Worm (Caenorhabditis elegans): ENCODE data around the gene mul-1.
A peak's percentile ranks its signal among the peaks of the same experiment; 100 is the strongest.

The mul-1 gene

DNA sequence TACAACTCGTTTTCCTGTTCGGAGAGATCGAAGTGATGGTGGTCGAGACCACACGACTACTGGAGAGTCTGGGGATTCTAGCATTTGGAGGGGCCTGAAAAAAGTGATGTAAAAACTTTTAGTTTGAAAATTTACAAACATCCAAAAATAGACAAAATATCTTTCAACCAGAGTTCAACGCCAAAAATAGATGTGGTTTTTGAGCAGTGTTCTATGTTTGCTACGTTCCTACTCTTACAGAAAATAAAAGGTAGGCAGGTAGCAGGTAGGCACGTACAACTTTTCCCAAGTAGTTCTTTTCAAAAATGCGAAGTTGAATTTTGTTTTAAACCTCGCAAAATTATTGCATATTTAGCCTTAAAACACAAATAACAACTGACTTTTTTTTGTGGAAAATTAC lies 10.6 kb downstream of the mul-1 start, which contains the start of gene F49F1.14:
Gene F49F1.14 (minus strand): TSS at position 101 of the 400 bp plus-strand sequence.
- TF ChIP-seq skn-1 (tag; optimal IDR thresholded peaks at IDR 0.05) (no peak), aly-2 (tag; optimal IDR thresholded peaks at IDR 0.05) (no peak), ceh-16 (tag; optimal IDR thresholded peaks at IDR 0.05) (no peak), sea-2 (GFP tag; optimal IDR thresholded peaks at IDR 0.05) (no peak), nhr-237 (tag; optimal IDR thresholded peaks at IDR 0.05) (no peak), unc-39 (tag; optimal IDR thresholded peaks at IDR 0.05) (no peak), nhr-12 (tag; optimal IDR thresholded peaks at IDR 0.05) (no peak)

DNA sequence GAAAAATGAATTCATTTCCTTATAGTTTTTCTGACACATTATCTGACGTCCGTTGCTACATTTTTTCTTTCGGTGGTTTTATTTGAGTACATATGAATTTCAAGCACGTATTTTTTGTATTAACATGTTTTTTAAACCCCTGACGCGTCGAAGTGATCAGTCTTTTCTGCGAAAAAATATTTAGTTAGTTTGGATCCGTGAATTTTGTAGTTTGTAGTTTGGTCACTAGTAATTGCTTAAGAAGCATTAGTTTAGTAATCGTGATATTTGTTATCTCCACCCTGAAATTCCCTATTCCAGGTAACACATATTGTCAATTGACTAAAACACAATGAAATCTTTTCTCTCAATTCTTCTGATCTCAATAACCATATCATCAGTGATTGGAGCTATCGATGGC lies 14.2 kb downstream of the mul-1 start, which contains the start of gene C35B1.7:
Gene C35B1.7 (plus strand): TSS at position 301 of the 400 bp plus-strand sequence.
- no peak for TF ChIP-seq ceh-28 (tag; optimal IDR thresholded peaks at IDR 0.05)
- TF ChIP-seq lin-15B (tag; optimal IDR thresholded peaks at IDR 0.05): no peak
- no peak for TF ChIP-seq ztf-11 (tag; optimal IDR thresholded peaks at IDR 0.05)
- TF ChIP-seq nhr-11 (tag; optimal IDR thresholded peaks at IDR 0.05): no peak
- TF ChIP-seq nfya-1 (tag; optimal IDR thresholded peaks at IDR 0.05; ENCODE audit: insufficient read depth): no peak
- TF ChIP-seq egl-27 (tag; optimal IDR thresholded peaks at IDR 0.05): no peak

DNA sequence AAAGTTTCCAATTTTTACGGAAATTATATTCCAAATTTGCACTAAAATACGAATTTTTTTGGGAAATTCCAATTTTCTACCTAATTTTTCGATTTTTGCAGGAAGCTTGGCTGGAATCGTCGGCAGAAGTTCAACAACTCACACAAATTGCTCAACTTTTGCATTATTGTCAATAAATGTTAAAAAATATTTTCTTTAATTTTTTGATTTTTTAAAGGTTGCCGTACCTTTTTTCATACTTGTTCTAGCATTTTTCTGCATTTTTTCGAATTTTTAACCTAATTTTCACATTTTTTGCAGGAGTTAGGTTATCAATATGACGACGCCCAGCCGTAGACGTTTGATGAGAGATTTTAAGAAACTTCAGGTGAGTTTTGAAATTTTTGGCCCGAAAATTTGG lies 20.2 kb downstream of the mul-1 start, which contains the start of gene ubc-1:
Gene ubc-1 (plus strand): TSS at position 301 of the 400 bp plus-strand sequence.
- TF ChIP-seq ZK546.5 (tag; optimal IDR thresholded peaks at IDR 0.05): no peak
- TF ChIP-seq ceh-16 (tag; optimal IDR thresholded peaks at IDR 0.05): no peak
- no peak for TF ChIP-seq zag-1 (tag; optimal IDR thresholded peaks at IDR 0.05)
- TF ChIP-seq nhr-23 (tag; optimal IDR thresholded peaks at IDR 0.05): no peak
- TF ChIP-seq ztf-11 (tag; optimal IDR thresholded peaks at IDR 0.05): no peak

DNA sequence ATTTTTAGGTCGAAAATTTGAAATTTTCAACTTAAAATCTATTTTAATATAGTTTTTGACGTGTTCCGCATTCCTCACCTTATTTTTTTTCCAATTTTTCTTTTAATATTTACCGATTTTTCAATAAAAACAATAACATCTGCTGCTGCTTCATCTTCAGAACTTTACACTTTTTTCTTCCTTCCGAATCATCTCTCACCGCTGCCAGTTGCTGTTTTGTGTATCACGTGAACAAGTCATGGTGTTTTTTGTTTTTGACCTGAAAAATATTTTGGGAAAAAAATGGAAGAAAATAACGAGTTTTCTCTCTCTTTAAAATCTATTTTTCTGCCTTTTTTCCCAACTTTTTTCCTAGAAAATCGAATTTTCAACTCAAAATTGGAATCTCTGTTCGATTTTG lies 23.2 kb downstream of the mul-1 start:
- no peak for TF ChIP-seq tbx-2 (tag; optimal IDR thresholded peaks at IDR 0.05)
- peak; percentile 19 for TF ChIP-seq nfya-1 (tag; optimal IDR thresholded peaks at IDR 0.05; ENCODE audit: insufficient read depth)

DNA sequence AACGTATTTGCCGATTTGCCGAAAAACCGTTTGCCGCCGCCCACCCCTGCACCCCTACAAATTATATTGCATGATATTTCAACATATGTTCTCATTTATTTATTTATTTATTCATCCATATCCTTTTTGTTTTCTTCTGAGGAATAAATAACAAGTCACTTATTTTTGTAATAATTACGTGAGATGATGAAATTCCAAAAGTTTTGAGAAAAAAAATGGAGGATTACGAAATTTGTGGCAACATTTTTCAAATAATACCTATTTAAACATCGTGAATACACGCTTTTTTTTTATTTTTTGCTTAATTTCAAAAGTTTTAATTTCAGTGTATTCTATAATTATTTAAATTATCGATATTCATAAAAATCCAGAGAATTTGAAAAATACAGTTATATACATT lies 26.0 kb downstream of the mul-1 start:
- TF ChIP-seq ztf-11 (tag; optimal IDR thresholded peaks at IDR 0.05): no peak
- TF ChIP-seq elt-2 (tag; optimal IDR thresholded peaks at IDR 0.05): no peak
- TF ChIP-seq pha-4 (tag; optimal IDR thresholded peaks at IDR 0.05): no peak
- TF ChIP-seq ceh-9 (tag; optimal IDR thresholded peaks at IDR 0.05): no peak
- no peak for TF ChIP-seq egl-5 (tag; optimal IDR thresholded peaks at IDR 0.05)
- no peak for TF ChIP-seq elt-1 (tag; optimal IDR thresholded peaks at IDR 0.05)
- TF ChIP-seq nhr-11 (tag; optimal IDR thresholded peaks at IDR 0.05): no peak
- no peak for TF ChIP-seq ceh-82 (tag; optimal IDR thresholded peaks at IDR 0.05)
- TF ChIP-seq nhr-28 (tag; optimal IDR thresholded peaks at IDR 0.05): no peak
- no peak for TF ChIP-seq pqm-1 (tag; optimal IDR thresholded peaks at IDR 0.05)
- TF ChIP-seq hmg-11 (tag; optimal IDR thresholded peaks at IDR 0.05): no peak

DNA sequence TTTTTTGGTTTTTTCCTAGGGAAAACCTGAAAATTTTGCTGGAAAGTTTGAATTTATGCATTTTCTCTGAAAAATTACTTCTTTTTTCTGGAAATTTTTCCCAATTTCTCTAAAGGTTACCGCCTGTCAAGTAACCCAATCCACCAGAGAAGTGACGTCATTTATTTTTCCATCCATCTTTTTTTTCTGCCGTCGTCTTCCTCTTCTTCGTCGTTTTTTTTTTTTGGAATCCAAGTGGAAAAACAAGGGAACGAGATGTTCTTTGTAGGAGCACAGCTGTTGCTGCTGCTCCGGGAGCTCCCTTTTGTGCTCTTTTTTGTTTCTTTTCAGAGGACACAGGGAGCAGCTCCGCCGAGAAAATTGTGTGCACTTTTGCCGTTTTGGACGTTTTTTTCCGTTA lies 28.6 kb downstream of the mul-1 start:
- no peak for TF ChIP-seq ztf-11 (tag; optimal IDR thresholded peaks at IDR 0.05)
- TF ChIP-seq tbx-2 (tag; optimal IDR thresholded peaks at IDR 0.05): no peak
- peak; percentile 14 for TF ChIP-seq nfya-1 (tag; optimal IDR thresholded peaks at IDR 0.05; ENCODE audit: insufficient read depth)

DNA sequence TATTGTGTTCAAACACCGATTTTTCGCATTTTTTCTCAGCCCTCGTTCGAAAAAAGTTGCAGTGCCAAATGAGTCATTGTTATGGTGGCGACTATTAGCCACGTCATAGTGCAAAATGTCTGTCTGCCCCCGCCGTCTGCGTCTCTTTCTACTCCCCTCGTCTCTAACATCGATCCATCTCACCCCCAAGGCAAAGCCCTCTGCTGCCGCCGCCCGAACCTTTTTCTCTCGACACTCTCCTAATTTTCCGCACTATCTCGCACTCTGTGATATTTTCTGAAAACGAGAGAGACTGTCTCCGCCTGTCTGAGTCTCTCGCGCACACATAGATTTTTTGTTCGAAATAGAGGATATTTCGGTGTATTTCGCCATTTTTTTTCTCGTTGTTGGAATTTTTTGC lies 29.9 kb downstream of the mul-1 start:
- TF ChIP-seq nhr-25 (tag; optimal IDR thresholded peaks at IDR 0.05) (peak; percentile 70), lin-15B (tag; optimal IDR thresholded peaks at IDR 0.05) (peak; percentile 47), skn-1 (tag; optimal IDR thresholded peaks at IDR 0.05) (no peak), daf-12 (tag; optimal IDR thresholded peaks at IDR 0.05) (no peak), elt-3 (tag; optimal IDR thresholded peaks at IDR 0.05) (no peak), ztf-11 (tag; optimal IDR thresholded peaks at IDR 0.05) (no peak), ama-1 (optimal IDR thresholded peaks at IDR 0.05) (peak; percentile 1), R02D3.7 (tag; optimal IDR thresholded peaks at IDR 0.05) (peak; percentile 66), ceh-28 (tag; optimal IDR thresholded peaks at IDR 0.05) (peak; percentile 92), nhr-237 (tag; optimal IDR thresholded peaks at IDR 0.05) (no peak), aly-2 (tag; optimal IDR thresholded peaks at IDR 0.05) (no peak), nhr-77 (tag; optimal IDR thresholded peaks at IDR 0.05) (no peak), ZK546.5 (tag; optimal IDR thresholded peaks at IDR 0.05) (no peak), pha-4 (tag; optimal IDR thresholded peaks at IDR 0.05) (peak; percentile 76), eor-1 (tag; optimal IDR thresholded peaks at IDR 0.05) (no peak), lin-39 (tag; optimal IDR thresholded peaks at IDR 0.05) (peak; percentile 70), ceh-16 (tag; optimal IDR thresholded peaks at IDR 0.05) (no peak), mml-1 (tag; optimal IDR thresholded peaks at IDR 0.05) (no peak), nfya-1 (tag; optimal IDR thresholded peaks at IDR 0.05; ENCODE audit: insufficient read depth) (peak; percentile 84), nhr-67 (tag; optimal IDR thresholded peaks at IDR 0.05) (no peak), zag-1 (tag; optimal IDR thresholded peaks at IDR 0.05) (no peak), sea-2 (GFP tag; optimal IDR thresholded peaks at IDR 0.05) (no peak), jun-1 (tag; optimal IDR thresholded peaks at IDR 0.05) (peak; percentile 77), snpc-4 (tag; optimal IDR thresholded peaks at IDR 0.05) (peak; percentile 62), fkh-2 (tag; optimal IDR thresholded peaks at IDR 0.05) (no peak), ceh-82 (tag; optimal IDR thresholded peaks at IDR 0.05) (no peak), egl-5 (tag; optimal IDR thresholded peaks at IDR 0.05) (peak; percentile 10), ztf-4 (tag; optimal IDR thresholded peaks at IDR 0.05) (no peak)

Measured in whole organism, L3 larva.